Worm (Caenorhabditis elegans) whole organism, L1 larva: Measurements from ENCODE around the gene frh-1.

Experiments
- C16A3.4 ChIP-seq: fragments of 150-350 bp; optimal IDR thresholded peaks from 2 replicates; lab custom pipeline; 2014; ENCODE audit warnings: missing biosample characterization, missing genetic modification characterization
- C34B4.2 ChIP-seq: sonication (generic microtip); optimal IDR thresholded peaks from 2 replicates; lab custom pipeline; 2017; ENCODE audit warnings: mild to moderate bottlenecking, missing genetic modification characterization, missing compliant biosample characterization
- alr-1 ChIP-seq: fragments of 200-800 bp; sonication (Bioruptor generic); optimal IDR thresholded peaks from 2 replicates; lab custom pipeline; 2018; ENCODE audit warnings: borderline replicate concordance, mild to moderate bottlenecking, missing genetic modification characterization, missing compliant biosample characterization
- aly-2 ChIP-seq: fragments of 150-350 bp; optimal IDR thresholded peaks from 2 replicates; lab custom pipeline; 2014; ENCODE audit warnings: missing biosample characterization, missing genetic modification characterization
- ama-1 ChIP-seq: fragments of 150-350 bp; optimal IDR thresholded peaks from 2 replicates; lab custom pipeline; 2014
- blmp-1 ChIP-seq: fragments of 150-350 bp; optimal IDR thresholded peaks from 2 replicates; lab custom pipeline; 2014; ENCODE audit warnings: missing biosample characterization, missing genetic modification characterization
- ceh-8 ChIP-seq: fragments of 200-800 bp; sonication (Bioruptor generic); optimal IDR thresholded peaks from 2 replicates; lab custom pipeline; 2018; ENCODE audit warnings: mild to moderate bottlenecking, missing genetic modification characterization, moderate library complexity, missing compliant biosample characterization
- ceh-82 ChIP-seq, 3 experiments: fragments of 150-350 bp in 1 of 3; sonication (generic microtip) in 2 of 3; optimal IDR thresholded peaks; 2 replicates each; lab custom pipeline; 2014 to 2017; ENCODE audit warnings: missing biosample characterization in 3 of 3, missing genetic modification characterization in 3 of 3
- ceh-88 ChIP-seq: fragments of 200-800 bp; sonication (Bioruptor generic); IDR thresholded peaks from 2 replicates; pipeline ENCODE4 v1.3.6; 2022; ENCODE audit warnings: missing genetic modification characterization, missing compliant biosample characterization
- dpl-1 ChIP-seq, 3 experiments: fragments of 150-350 bp in 2 of 3; sonication (generic microtip) in 1 of 3; optimal IDR thresholded peaks; 2 replicates each; lab custom pipeline; 2014 to 2017; ENCODE audit warnings: missing biosample characterization in 3 of 3, missing genetic modification characterization in 3 of 3, missing genetic modification reagents in 3 of 3
- dsc-1 ChIP-seq: sonication (generic microtip); optimal IDR thresholded peaks from 2 replicates; lab custom pipeline; 2016; ENCODE audit warnings: mild to moderate bottlenecking, missing genetic modification characterization, missing compliant biosample characterization
- efl-1 ChIP-seq, 4 experiments: fragments of 150-350 bp; optimal IDR thresholded peaks in 3 of 4; peaks in 1 of 4; 1 replicate in 1 of 4; 2 replicates in 3 of 4; lab custom pipeline; 2014; ENCODE audit warnings: missing biosample characterization in 2 of 4, missing genetic modification characterization in 2 of 4, missing genetic modification reagents in 2 of 4
- egl-27 ChIP-seq, 2 experiments: fragments of 150-350 bp in 1 of 2; sonication (generic microtip); optimal IDR thresholded peaks; 3 replicates each; lab custom pipeline; 2017 to 2018; ENCODE audit warnings: missing biosample characterization in 2 of 2, missing genetic modification characterization in 2 of 2, missing genetic modification reagents in 2 of 2
- elt-3 ChIP-seq, 6 experiments: fragments of 150-350 bp in 1 of 6; sonication (generic microtip); optimal IDR thresholded peaks; 2 replicates each; lab custom pipeline; 2017 to 2018; ENCODE audit warnings: missing biosample characterization in 6 of 6, missing genetic modification characterization in 6 of 6, inconsistent platforms in 1 of 6
- ets-5 ChIP-seq: fragments of 200-800 bp; sonication (Bioruptor generic); IDR thresholded peaks from 2 replicates; pipeline ENCODE4 v1.3.6; 2022; ENCODE audit warnings: missing genetic modification characterization, missing compliant biosample characterization
- fkh-8 ChIP-seq: sonication (generic microtip); optimal IDR thresholded peaks from 2 replicates; lab custom pipeline; 2016; ENCODE audit warnings: mild to moderate bottlenecking, missing genetic modification characterization, missing compliant biosample characterization
- fos-1 ChIP-seq: fragments of 150-350 bp; optimal IDR thresholded peaks from 2 replicates; lab custom pipeline; 2014; ENCODE audit warnings: missing biosample characterization, missing genetic modification characterization
- irx-1 ChIP-seq: sonication (generic microtip); optimal IDR thresholded peaks from 2 replicates; lab custom pipeline; 2016; ENCODE audit warnings: missing genetic modification characterization, missing compliant biosample characterization
- isw-1 ChIP-seq: fragments of 200-800 bp; sonication (Bioruptor generic); IDR thresholded peaks from 2 replicates; pipeline ENCODE4 v1.3.6; 2022; ENCODE audit warnings: missing genetic modification characterization, missing compliant biosample characterization
- jun-1 ChIP-seq: fragments of 150-350 bp; optimal IDR thresholded peaks from 2 replicates; lab custom pipeline; 2014; ENCODE audit warnings: missing biosample characterization, missing genetic modification reagents, missing genetic modification characterization
- lin-13 ChIP-seq: fragments of 150-350 bp; optimal IDR thresholded peaks from 2 replicates; lab custom pipeline; 2014; ENCODE audit warnings: missing biosample characterization, missing genetic modification reagents, missing genetic modification characterization
- lin-14 ChIP-seq: fragments of 200-800 bp; sonication (Bioruptor generic); optimal IDR thresholded peaks from 2 replicates; lab custom pipeline; 2018; ENCODE audit warnings: mild to moderate bottlenecking, missing genetic modification characterization, moderate library complexity, missing compliant biosample characterization
- lin-15B ChIP-seq: fragments of 150-350 bp; sonication (generic microtip); optimal IDR thresholded peaks from 3 replicates; lab custom pipeline; 2014; ENCODE audit warnings: missing biosample characterization, missing genetic modification characterization
- lin-35 ChIP-seq, 2 experiments: fragments of 150-350 bp; optimal IDR thresholded peaks; 2 replicates each; lab custom pipeline; 2014; ENCODE audit warnings: missing biosample characterization in 2 of 2, missing genetic modification characterization in 2 of 2, missing genetic modification reagents in 2 of 2
- lin-39 ChIP-seq: fragments of 150-350 bp; optimal IDR thresholded peaks from 2 replicates; lab custom pipeline; 2014; ENCODE audit warnings: missing biosample characterization, missing genetic modification reagents, missing genetic modification characterization
- lir-3 ChIP-seq: sonication (generic microtip); optimal IDR thresholded peaks from 2 replicates; lab custom pipeline; 2016; ENCODE audit warnings: mild to moderate bottlenecking, missing genetic modification characterization, moderate library complexity, missing compliant biosample characterization; ENCODE audit not compliant: poor library complexity
- lsy-2 ChIP-seq, 2 experiments: fragments of 150-350 bp; optimal IDR thresholded peaks; 2 replicates each; lab custom pipeline; 2014; ENCODE audit warnings: missing biosample characterization in 2 of 2, missing genetic modification characterization in 2 of 2
- mab-9 ChIP-seq: fragments of 200-800 bp; sonication (Bioruptor generic); IDR thresholded peaks from 2 replicates; pipeline ENCODE4 v1.3.6; 2022; ENCODE audit warnings: missing genetic modification reagents, missing genetic modification characterization, missing compliant biosample characterization
- mdl-1 ChIP-seq, 2 experiments: fragments of 150-350 bp; optimal IDR thresholded peaks; 2 replicates each; lab custom pipeline; 2014 to 2017; ENCODE audit warnings: missing biosample characterization in 2 of 2, missing genetic modification characterization in 2 of 2, inconsistent platforms in 1 of 2
- mef-2 ChIP-seq: fragments of 150-350 bp; optimal IDR thresholded peaks from 2 replicates; lab custom pipeline; 2014; ENCODE audit warnings: missing biosample characterization, missing genetic modification characterization
- mep-1 ChIP-seq: fragments of 150-350 bp; optimal IDR thresholded peaks from 2 replicates; lab custom pipeline; 2014; ENCODE audit warnings: missing biosample characterization, missing genetic modification characterization
- nhr-19 ChIP-seq: fragments of 200-800 bp; sonication (Bioruptor generic); conservative IDR thresholded peaks from 2 replicates; pipeline ENCODE4 v1.3.6; 2022; ENCODE audit warnings: missing genetic modification characterization, missing compliant biosample characterization
- nhr-20 ChIP-seq: sonication (generic microtip); optimal IDR thresholded peaks from 2 replicates; lab custom pipeline; 2016; ENCODE audit warnings: mild to moderate bottlenecking, missing genetic modification characterization, missing compliant biosample characterization
- nhr-71 ChIP-seq: sonication (generic microtip); optimal IDR thresholded peaks from 2 replicates; lab custom pipeline; 2016; ENCODE audit warnings: mild to moderate bottlenecking, missing genetic modification characterization, moderate library complexity, missing compliant biosample characterization
- nhr-85 ChIP-seq: sonication (generic microtip); peaks from one replicate; lab custom pipeline; 2016; ENCODE audit warnings: missing genetic modification characterization, inconsistent platforms, missing compliant biosample characterization
- nhr-90 ChIP-seq: sonication (generic microtip); optimal IDR thresholded peaks from 2 replicates; lab custom pipeline; 2016; ENCODE audit warnings: mild to moderate bottlenecking, missing genetic modification characterization, missing compliant biosample characterization; ENCODE audit not compliant: poor library complexity
- pqm-1 ChIP-seq: sonication (generic microtip); optimal IDR thresholded peaks from 3 replicates; lab custom pipeline; 2017; ENCODE audit warnings: missing biosample characterization, missing genetic modification characterization
- rnt-1 ChIP-seq: sonication (generic microtip); optimal IDR thresholded peaks from 2 replicates; lab custom pipeline; 2016; ENCODE audit warnings: mild to moderate bottlenecking, missing genetic modification characterization, moderate library complexity, missing compliant biosample characterization
- skn-1 ChIP-seq: fragments of 150-350 bp; optimal IDR thresholded peaks from 2 replicates; lab custom pipeline; 2014; ENCODE audit warnings: missing biosample characterization, missing genetic modification characterization
- snpc-4 ChIP-seq: fragments of 150-350 bp; optimal IDR thresholded peaks from 2 replicates; lab custom pipeline; 2014; ENCODE audit warnings: missing biosample characterization, missing genetic modification characterization
- snu-23 ChIP-seq: sonication (generic microtip); optimal IDR thresholded peaks from 2 replicates; lab custom pipeline; 2016; ENCODE audit warnings: missing genetic modification characterization, missing compliant biosample characterization
- sptf-1 ChIP-seq: fragments of 150-350 bp; optimal IDR thresholded peaks from 2 replicates; lab custom pipeline; 2014; ENCODE audit warnings: missing biosample characterization, missing genetic modification characterization
- sup-37 ChIP-seq: fragments of 200-800 bp; sonication (Bioruptor generic); optimal IDR thresholded peaks from 2 replicates; lab custom pipeline; 2018; ENCODE audit warnings: mild to moderate bottlenecking, missing genetic modification characterization, missing compliant biosample characterization
- unc-130 ChIP-seq: fragments of 150-350 bp; optimal IDR thresholded peaks from 2 replicates; lab custom pipeline; 2017; ENCODE audit warnings: missing biosample characterization, missing genetic modification characterization, inconsistent platforms
- unc-62 ChIP-seq: fragments of 150-350 bp; optimal IDR thresholded peaks from 2 replicates; lab custom pipeline; 2014; ENCODE audit warnings: missing biosample characterization, missing genetic modification reagents, missing genetic modification characterization
- unc-86 ChIP-seq: sonication (generic microtip); optimal IDR thresholded peaks from 2 replicates; lab custom pipeline; 2016; ENCODE audit warnings: missing genetic modification characterization, missing compliant biosample characterization
- unc-98 ChIP-seq: fragments of 200-800 bp; sonication (Bioruptor generic); IDR thresholded peaks from 2 replicates; pipeline ENCODE4 v1.3.6; 2022; ENCODE audit warnings: missing genetic modification characterization, missing compliant biosample characterization
- vab-15 ChIP-seq: sonication (generic microtip); optimal IDR thresholded peaks from 2 replicates; lab custom pipeline; 2017; ENCODE audit warnings: missing genotype, mild to moderate bottlenecking, missing genetic modification characterization, missing compliant biosample characterization
- ztf-4 ChIP-seq: fragments of 150-350 bp; optimal IDR thresholded peaks from 2 replicates; lab custom pipeline; 2014; ENCODE audit warnings: missing biosample characterization, missing genetic modification characterization

Gene frh-1

ce11 chrII:5874130-5874529 lies 43.1 kb upstream of the frh-1 start:
- TF ChIP-seq mef-2 (tag; lab: Kevin White, UChicago) (no peak), lin-14 (peak; percentile 79), mep-1 (tag; lab: Kevin White, UChicago) (peak; percentile 82), lin-39 (no peak), mab-9 (no peak), ceh-88 (GFP tag; lab: Robert Waterston, UW) (no peak; the same call in 1 of the 2 replicates), snpc-4 (no peak), nhr-71 (tag; lab: Kevin White, UChicago) (peak; percentile 71), dpl-1 (GFP tag; optimal IDR thresholded peaks at IDR 0.05; lab: Kevin White, UChicago) (peak in 2 of 3 experiments; percentile 33 to 39), C16A3.4 (tag; lab: Kevin White, UChicago) (peak; percentile 58), unc-98 (GFP tag; lab: Robert Waterston, UW) (no peak), irx-1 (tag; lab: Kevin White, UChicago) (peak; percentile 16), sptf-1 (tag; lab: Kevin White, UChicago) (no peak), sup-37 (no peak), ztf-4 (no peak), aly-2 (tag; lab: Kevin White, UChicago) (no peak), C34B4.2 (tag; lab: Kevin White, UChicago) (no peak), egl-27 (tag; optimal IDR thresholded peaks at IDR 0.05; lab: Kevin White, UChicago) (no peak), nhr-85 (tag; lab: Kevin White, UChicago) (peak; percentile 90), lin-35 (GFP tag; optimal IDR thresholded peaks at IDR 0.05; lab: Kevin White, UChicago) (peak; percentile 17 to 74), lin-15B (no peak), lsy-2 (tag; optimal IDR thresholded peaks at IDR 0.05; lab: Kevin White, UChicago) (peak; percentile 35 to 49), ceh-82 (tag; optimal IDR thresholded peaks at IDR 0.05; lab: Kevin White, UChicago) (no peak), ama-1 (lab: Kevin White, UChicago) (no peak), snu-23 (GFP tag; lab: Kevin White, UChicago) (peak; percentile 70), unc-86 (tag; lab: Kevin White, UChicago) (no peak), jun-1 (no peak), ets-5 (GFP tag; lab: Robert Waterston, UW) (no peak), mdl-1 (tag; optimal IDR thresholded peaks at IDR 0.05; lab: Kevin White, UChicago) (peak in 1 of 2 experiments; percentile 78), lir-3 (tag; lab: Kevin White, UChicago) (peak; percentile 4), efl-1 (optimal IDR thresholded peaks at IDR 0.05; lab: Kevin White, UChicago) (peak in 1 of 2 experiments; percentile 25), efl-1 (GFP tag; optimal IDR thresholded peaks at IDR 0.05 in 1 of 2; lab: Kevin White, UChicago) (peak; percentile 25 to 88), lin-13 (GFP tag; lab: Kevin White, UChicago) (peak; percentile 1), alr-1 (tag; lab: Kevin White, UChicago) (no peak), nhr-19 (GFP tag; lab: Robert Waterston, UW) (peak; percentile 47; the same call in 1 of the 2 replicates), ceh-8 (GFP tag; lab: Kevin White, UChicago) (peak; percentile 43), blmp-1 (tag; lab: Kevin White, UChicago) (peak; percentile 98), fos-1 (tag; lab: Kevin White, UChicago) (no peak), dsc-1 (tag; lab: Kevin White, UChicago) (peak; percentile 36), nhr-20 (peak; percentile 77), unc-62 (GFP tag; lab: Kevin White, UChicago) (no peak), fkh-8 (tag; lab: Kevin White, UChicago) (peak; percentile 23), skn-1 (no peak), elt-3 (tag; optimal IDR thresholded peaks at IDR 0.05; lab: Kevin White, UChicago) (peak in 2 of 6 experiments; percentile 31 to 64), pqm-1 (tag; lab: Kevin White, UChicago) (no peak), vab-15 (tag; lab: Kevin White, UChicago) (no peak), rnt-1 (peak; percentile 40), nhr-90 (tag; lab: Kevin White, UChicago) (peak; percentile 30), unc-130 (tag; lab: Kevin White, UChicago) (peak; percentile 43), isw-1 (no peak)
